Worm (Caenorhabditis elegans) whole organism, L1 larva: ENCODE measurements around the gene upp-1.

Experiments
- C16A3.4 ChIP-seq: fragments of 150-350 bp; optimal IDR thresholded peaks from 2 replicates; lab custom pipeline; 2014; ENCODE audit warnings: missing biosample characterization, missing genetic modification characterization
- C34B4.2 ChIP-seq: sonication (generic microtip); optimal IDR thresholded peaks from 2 replicates; lab custom pipeline; 2017; ENCODE audit warnings: mild to moderate bottlenecking, missing genetic modification characterization, missing compliant biosample characterization
- Y116A8C.19 ChIP-seq: sonication (generic microtip); optimal IDR thresholded peaks from 2 replicates; lab custom pipeline; 2016; ENCODE audit warnings: missing compliant biosample characterization, missing genetic modification characterization, borderline replicate concordance
- alr-1 ChIP-seq: fragments of 200-800 bp; sonication (Bioruptor generic); optimal IDR thresholded peaks from 2 replicates; lab custom pipeline; 2018; ENCODE audit warnings: borderline replicate concordance, mild to moderate bottlenecking, missing genetic modification characterization, missing compliant biosample characterization
- aly-2 ChIP-seq: fragments of 150-350 bp; optimal IDR thresholded peaks from 2 replicates; lab custom pipeline; 2014; ENCODE audit warnings: missing biosample characterization, missing genetic modification characterization
- ceh-63 ChIP-seq: fragments of 200-800 bp; sonication (Bioruptor generic); optimal IDR thresholded peaks from 2 replicates; lab custom pipeline; 2018; ENCODE audit warnings: mild to moderate bottlenecking, missing genetic modification characterization, missing compliant biosample characterization
- ceh-82 ChIP-seq, 3 experiments: fragments of 150-350 bp in 1 of 3; sonication (generic microtip) in 2 of 3; optimal IDR thresholded peaks; 2 replicates each; lab custom pipeline; 2014 to 2017; ENCODE audit warnings: missing biosample characterization in 3 of 3, missing genetic modification characterization in 3 of 3
- ceh-88 ChIP-seq: fragments of 200-800 bp; sonication (Bioruptor generic); IDR thresholded peaks from 2 replicates; pipeline ENCODE4 v1.3.6; 2022; ENCODE audit warnings: missing genetic modification characterization, missing compliant biosample characterization
- dpl-1 ChIP-seq, 3 experiments: fragments of 150-350 bp in 2 of 3; sonication (generic microtip) in 1 of 3; optimal IDR thresholded peaks; 2 replicates each; lab custom pipeline; 2014 to 2017; ENCODE audit warnings: missing biosample characterization in 3 of 3, missing genetic modification characterization in 3 of 3, missing genetic modification reagents in 3 of 3
- efl-1 ChIP-seq, 4 experiments: fragments of 150-350 bp; optimal IDR thresholded peaks in 3 of 4; peaks in 1 of 4; 1 replicate in 1 of 4; 2 replicates in 3 of 4; lab custom pipeline; 2014; ENCODE audit warnings: missing biosample characterization in 2 of 4, missing genetic modification characterization in 2 of 4, missing genetic modification reagents in 2 of 4
- efl-3 ChIP-seq: fragments of 200-800 bp; sonication (Bioruptor generic); optimal IDR thresholded peaks from 2 replicates; lab custom pipeline; 2018; ENCODE audit warnings: mild to moderate bottlenecking, missing genetic modification characterization, missing compliant biosample characterization
- egl-13 ChIP-seq: sonication (generic microtip); optimal IDR thresholded peaks from 2 replicates; lab custom pipeline; 2016; ENCODE audit warnings: missing genotype, missing genetic modification reagents, missing genetic modification characterization, missing compliant biosample characterization
- elt-2 ChIP-seq: sonication (generic microtip); optimal IDR thresholded peaks from 2 replicates; lab custom pipeline; 2016; ENCODE audit warnings: missing genetic modification characterization, mild to moderate bottlenecking, inconsistent platforms, missing compliant biosample characterization, missing genetic modification reagents
- fkh-8 ChIP-seq: sonication (generic microtip); optimal IDR thresholded peaks from 2 replicates; lab custom pipeline; 2016; ENCODE audit warnings: mild to moderate bottlenecking, missing genetic modification characterization, missing compliant biosample characterization
- grh-1 ChIP-seq: fragments of 200-800 bp; sonication (Bioruptor generic); IDR thresholded peaks from 2 replicates; pipeline ENCODE4 v1.3.6; 2022; ENCODE audit warnings: missing genetic modification reagents, missing genetic modification characterization, missing compliant biosample characterization
- hpl-2 ChIP-seq: fragments of 150-350 bp; optimal IDR thresholded peaks from 2 replicates; lab custom pipeline; 2014; ENCODE audit warnings: missing biosample characterization, missing genetic modification reagents, missing genetic modification characterization
- lin-14 ChIP-seq: fragments of 200-800 bp; sonication (Bioruptor generic); optimal IDR thresholded peaks from 2 replicates; lab custom pipeline; 2018; ENCODE audit warnings: mild to moderate bottlenecking, missing genetic modification characterization, moderate library complexity, missing compliant biosample characterization
- lin-15B ChIP-seq: fragments of 150-350 bp; sonication (generic microtip); optimal IDR thresholded peaks from 3 replicates; lab custom pipeline; 2014; ENCODE audit warnings: missing biosample characterization, missing genetic modification characterization
- lin-35 ChIP-seq, 2 experiments: fragments of 150-350 bp; optimal IDR thresholded peaks; 2 replicates each; lab custom pipeline; 2014; ENCODE audit warnings: missing biosample characterization in 2 of 2, missing genetic modification characterization in 2 of 2, missing genetic modification reagents in 2 of 2
- lin-39 ChIP-seq: fragments of 150-350 bp; optimal IDR thresholded peaks from 2 replicates; lab custom pipeline; 2014; ENCODE audit warnings: missing biosample characterization, missing genetic modification reagents, missing genetic modification characterization
- mdl-1 ChIP-seq, 2 experiments: fragments of 150-350 bp; optimal IDR thresholded peaks; 2 replicates each; lab custom pipeline; 2014 to 2017; ENCODE audit warnings: missing biosample characterization in 2 of 2, missing genetic modification characterization in 2 of 2, inconsistent platforms in 1 of 2
- mef-2 ChIP-seq: fragments of 150-350 bp; optimal IDR thresholded peaks from 2 replicates; lab custom pipeline; 2014; ENCODE audit warnings: missing biosample characterization, missing genetic modification characterization
- mep-1 ChIP-seq: fragments of 150-350 bp; optimal IDR thresholded peaks from 2 replicates; lab custom pipeline; 2014; ENCODE audit warnings: missing biosample characterization, missing genetic modification characterization
- nhr-12 ChIP-seq: sonication (generic microtip); optimal IDR thresholded peaks from 2 replicates; lab custom pipeline; 2017; ENCODE audit warnings: missing biosample characterization, missing genetic modification characterization
- nhr-19 ChIP-seq: fragments of 200-800 bp; sonication (Bioruptor generic); conservative IDR thresholded peaks from 2 replicates; pipeline ENCODE4 v1.3.6; 2022; ENCODE audit warnings: missing genetic modification characterization, missing compliant biosample characterization
- nhr-20 ChIP-seq: sonication (generic microtip); optimal IDR thresholded peaks from 2 replicates; lab custom pipeline; 2016; ENCODE audit warnings: mild to moderate bottlenecking, missing genetic modification characterization, missing compliant biosample characterization
- nhr-28 ChIP-seq: fragments of 150-350 bp; optimal IDR thresholded peaks from 2 replicates; lab custom pipeline; 2014; ENCODE audit warnings: missing biosample characterization, missing genetic modification characterization
- nhr-71 ChIP-seq: sonication (generic microtip); optimal IDR thresholded peaks from 2 replicates; lab custom pipeline; 2016; ENCODE audit warnings: mild to moderate bottlenecking, missing genetic modification characterization, moderate library complexity, missing compliant biosample characterization
- nhr-76 ChIP-seq: sonication (generic microtip); optimal IDR thresholded peaks from 2 replicates; lab custom pipeline; 2017; ENCODE audit warnings: missing biosample characterization, missing genetic modification characterization
- nhr-84 ChIP-seq: sonication (generic microtip); optimal IDR thresholded peaks from 2 replicates; lab custom pipeline; 2017; ENCODE audit warnings: missing biosample characterization, missing genetic modification characterization
- nhr-85 ChIP-seq: sonication (generic microtip); peaks from one replicate; lab custom pipeline; 2016; ENCODE audit warnings: missing genetic modification characterization, inconsistent platforms, missing compliant biosample characterization
- nhr-90 ChIP-seq: sonication (generic microtip); optimal IDR thresholded peaks from 2 replicates; lab custom pipeline; 2016; ENCODE audit warnings: mild to moderate bottlenecking, missing genetic modification characterization, missing compliant biosample characterization; ENCODE audit not compliant: poor library complexity
- pqm-1 ChIP-seq: sonication (generic microtip); optimal IDR thresholded peaks from 3 replicates; lab custom pipeline; 2017; ENCODE audit warnings: missing biosample characterization, missing genetic modification characterization
- rnt-1 ChIP-seq: sonication (generic microtip); optimal IDR thresholded peaks from 2 replicates; lab custom pipeline; 2016; ENCODE audit warnings: mild to moderate bottlenecking, missing genetic modification characterization, moderate library complexity, missing compliant biosample characterization
- snu-23 ChIP-seq: sonication (generic microtip); optimal IDR thresholded peaks from 2 replicates; lab custom pipeline; 2016; ENCODE audit warnings: missing genetic modification characterization, missing compliant biosample characterization
- sup-37 ChIP-seq: fragments of 200-800 bp; sonication (Bioruptor generic); optimal IDR thresholded peaks from 2 replicates; lab custom pipeline; 2018; ENCODE audit warnings: mild to moderate bottlenecking, missing genetic modification characterization, missing compliant biosample characterization
- tlp-1 ChIP-seq: fragments of 150-350 bp; optimal IDR thresholded peaks from 2 replicates; lab custom pipeline; 2014; ENCODE audit warnings: missing biosample characterization, missing genetic modification characterization
- unc-130 ChIP-seq: fragments of 150-350 bp; optimal IDR thresholded peaks from 2 replicates; lab custom pipeline; 2017; ENCODE audit warnings: missing biosample characterization, missing genetic modification characterization, inconsistent platforms
- unc-30 ChIP-seq: sonication (generic microtip); optimal IDR thresholded peaks from 2 replicates; lab custom pipeline; 2017; ENCODE audit warnings: missing biosample characterization, missing genetic modification characterization
- unc-86 ChIP-seq: sonication (generic microtip); optimal IDR thresholded peaks from 2 replicates; lab custom pipeline; 2016; ENCODE audit warnings: missing genetic modification characterization, missing compliant biosample characterization
- xbp-1 ChIP-seq: sonication (generic microtip); optimal IDR thresholded peaks from 2 replicates; lab custom pipeline; 2016; ENCODE audit warnings: missing genetic modification characterization, missing compliant biosample characterization
- ztf-11 ChIP-seq, 2 experiments: sonication (generic microtip); optimal IDR thresholded peaks; 2 replicates each; lab custom pipeline; 2016 to 2017; ENCODE audit warnings: missing genetic modification characterization in 2 of 2, missing biosample characterization in 1 of 2, missing compliant biosample characterization in 1 of 2

The upp-1 gene

ce11 chrIII:7656474-7656873 is 13.6 kb upstream of the upp-1 start, which contains the start of gene ZK783.7:
Gene ZK783.7, plus strand, starts transcription at chrIII:7656719.
- TF ChIP-seq elt-2 (tag; lab: Kevin White, UChicago) (no peak), ztf-11 (tag; optimal IDR thresholded peaks at IDR 0.05; lab: Kevin White, UChicago) (peak in 1 of 2 experiments; percentile 26), sup-37 (GFP tag; lab: Kevin White, UChicago) (no peak), nhr-85 (peak; percentile 6), ceh-88 (GFP tag; lab: Robert Waterston, UW) (no peak)
- TF ChIP-seq, all 84 proteins: peak for 2

- TF ChIP-seq tlp-1 (tag; lab: Kevin White, UChicago) (no peak), hpl-2 (no peak), alr-1 (tag; lab: Kevin White, UChicago) (no peak), ceh-63 (GFP tag; lab: Kevin White, UChicago) (no peak), aly-2 (tag; lab: Kevin White, UChicago) (no peak)
Observed at ce11 chrIII:7655932-7656331, 13.0 kb upstream of the upp-1 start, which contains the start of gene baz-2. Gene baz-2, minus strand, starts transcription at chrIII:7656032.

- no peak for TF ChIP-seq C34B4.2 (tag; lab: Kevin White, UChicago)
- TF ChIP-seq nhr-76 (tag; lab: Kevin White, UChicago), result no peak
- TF ChIP-seq tlp-1 (tag; lab: Kevin White, UChicago), result no peak
- no peak for TF ChIP-seq ceh-82 (tag; optimal IDR thresholded peaks at IDR 0.05; lab: Kevin White, UChicago)
- TF ChIP-seq rnt-1 (tag; lab: Kevin White, UChicago), result no peak
- TF ChIP-seq unc-86, result no peak
- TF ChIP-seq efl-1 (optimal IDR thresholded peaks at IDR 0.05; lab: Kevin White, UChicago), result no peak
- TF ChIP-seq efl-1 (GFP tag; optimal IDR thresholded peaks at IDR 0.05 in 1 of 2; lab: Kevin White, UChicago), result no peak
- TF ChIP-seq xbp-1 (tag; lab: Kevin White, UChicago), result no peak
- no peak for TF ChIP-seq grh-1
- TF ChIP-seq egl-13 (tag; lab: Kevin White, UChicago), result no peak
- no peak for TF ChIP-seq mdl-1 (tag; optimal IDR thresholded peaks at IDR 0.05; lab: Kevin White, UChicago)
- TF ChIP-seq hpl-2, result no peak
Observed at ce11 chrIII:7655498-7655897, 12.6 kb upstream of the upp-1 start.

- TF ChIP-seq tlp-1 (tag; lab: Kevin White, UChicago) (no peak), efl-1 (optimal IDR thresholded peaks at IDR 0.05; lab: Kevin White, UChicago) (no peak), efl-1 (GFP tag; optimal IDR thresholded peaks at IDR 0.05 in 1 of 2; lab: Kevin White, UChicago) (no peak), lin-14 (no peak), unc-130 (no peak), unc-30 (tag; lab: Kevin White, UChicago) (no peak), ztf-11 (tag; optimal IDR thresholded peaks at IDR 0.05; lab: Kevin White, UChicago) (no peak), fkh-8 (tag; lab: Kevin White, UChicago) (no peak), nhr-71 (no peak)
Observed at ce11 chrIII:7648841-7649240, 5.9 kb upstream of the upp-1 start.

DNA sequence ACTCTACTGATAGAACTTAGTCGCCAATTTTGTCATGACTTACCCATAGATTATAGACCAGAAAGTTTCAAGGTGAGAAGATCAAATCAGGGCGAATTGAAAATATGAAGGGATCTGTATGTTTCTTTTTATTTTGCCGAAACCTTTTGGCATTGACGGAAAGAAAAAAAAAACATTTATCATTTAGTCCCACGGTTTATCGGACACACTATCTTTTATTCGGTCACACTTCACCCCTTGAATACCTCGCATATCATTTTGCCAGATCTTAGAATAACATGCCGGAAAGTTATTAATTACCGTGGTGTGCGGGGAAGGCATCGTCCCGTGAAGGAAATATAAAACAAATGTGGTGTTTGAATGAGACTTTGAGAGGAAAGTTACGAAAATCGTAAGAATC is 2.2 kb upstream of the upp-1 start:
- TF ChIP-seq pqm-1 (tag; lab: Kevin White, UChicago) (no peak), hpl-2 (no peak), efl-3 (GFP tag; lab: Kevin White, UChicago) (peak; percentile 37), nhr-20 (tag; lab: Kevin White, UChicago) (peak; percentile 67), nhr-71 (peak; percentile 61), nhr-76 (tag; lab: Kevin White, UChicago) (no peak), Y116A8C.19 (tag; lab: Kevin White, UChicago) (no peak), nhr-12 (tag; lab: Kevin White, UChicago) (no peak), nhr-84 (no peak), ceh-82 (tag; optimal IDR thresholded peaks at IDR 0.05; lab: Kevin White, UChicago) (no peak), lin-15B (tag; lab: Kevin White, UChicago) (no peak), mep-1 (tag; lab: Kevin White, UChicago) (peak; percentile 37), ceh-63 (GFP tag; lab: Kevin White, UChicago) (no peak), lin-14 (peak; percentile 81), nhr-28 (tag; lab: Kevin White, UChicago) (no peak), nhr-90 (peak; percentile 15), lin-39 (tag; lab: Kevin White, UChicago) (peak; percentile 24), rnt-1 (tag; lab: Kevin White, UChicago) (peak; percentile 38), C16A3.4 (tag; lab: Kevin White, UChicago) (no peak), tlp-1 (tag; lab: Kevin White, UChicago) (no peak), nhr-85 (peak; percentile 95), mef-2 (tag; lab: Kevin White, UChicago) (no peak), nhr-19 (GFP tag; lab: Robert Waterston, UW) (0 out of 2 replicates have a peak, but pooled peaks have one; percentile 2), lin-35 (GFP tag; optimal IDR thresholded peaks at IDR 0.05; lab: Kevin White, UChicago) (no peak), snu-23 (GFP tag; lab: Kevin White, UChicago) (peak; percentile 52), efl-1 (optimal IDR thresholded peaks at IDR 0.05; lab: Kevin White, UChicago) (no peak), efl-1 (GFP tag; optimal IDR thresholded peaks at IDR 0.05 in 1 of 2; lab: Kevin White, UChicago) (peak in 1 of 2 experiments; percentile 40), dpl-1 (GFP tag; optimal IDR thresholded peaks at IDR 0.05; lab: Kevin White, UChicago) (peak in 1 of 3 experiments; percentile 11)
